Worm (Caenorhabditis elegans) whole organism, mixed stage, embryonic: ENCODE data around the gene gyg-2.

Source experiments
- bed-3 ChIP-seq: fragments of 200-800 bp; sonication (Bioruptor generic); optimal IDR thresholded peaks from 3 replicates; lab custom pipeline; 2018; ENCODE audit warnings: mild to moderate bottlenecking, missing genetic modification characterization, moderate library complexity, missing compliant biosample characterization
- blmp-1 ChIP-seq: fragments of 150-350 bp; optimal IDR thresholded peaks from 2 replicates; lab custom pipeline; 2014; ENCODE audit warnings: missing biosample characterization, missing genetic modification characterization
- ceh-39 ChIP-seq: fragments of 150-350 bp; optimal IDR thresholded peaks from 2 replicates; lab custom pipeline; 2014; ENCODE audit warnings: missing biosample characterization, missing genetic modification characterization
- ceh-43 ChIP-seq: fragments of 200-800 bp; sonication (Bioruptor generic); optimal IDR thresholded peaks from 2 replicates; lab custom pipeline; 2018; ENCODE audit warnings: mild to moderate bottlenecking, missing genetic modification characterization, moderate library complexity, missing compliant biosample characterization
- ces-1 ChIP-seq: fragments of 150-350 bp; optimal IDR thresholded peaks from 2 replicates; lab custom pipeline; 2014; ENCODE audit warnings: missing biosample characterization, missing genetic modification reagents, missing genetic modification characterization
- cnd-1 ChIP-seq: fragments of 200-800 bp; sonication (Bioruptor generic); optimal IDR thresholded peaks from 2 replicates; lab custom pipeline; 2018; ENCODE audit warnings: mild to moderate bottlenecking, missing genetic modification characterization, missing compliant biosample characterization
- drap-1 ChIP-seq: fragments of 200-800 bp; sonication (Bioruptor generic); optimal IDR thresholded peaks from 3 replicates; lab custom pipeline; 2018; ENCODE audit warnings: mild to moderate bottlenecking, missing genetic modification characterization, missing compliant biosample characterization
- elt-1 ChIP-seq: sonication (generic microtip); optimal IDR thresholded peaks from 2 replicates; lab custom pipeline; 2017; ENCODE audit warnings: missing genetic modification characterization, mild to moderate bottlenecking, missing compliant biosample characterization, antibody characterized with exemption, moderate library complexity, borderline replicate concordance; ENCODE audit not compliant: insufficient read depth
- elt-3 ChIP-seq: fragments of 150-350 bp; optimal IDR thresholded peaks from 2 replicates; lab custom pipeline; 2014; ENCODE audit warnings: missing biosample characterization, missing genetic modification characterization
- flh-1 ChIP-seq: fragments of 200-800 bp; sonication (Bioruptor generic); optimal IDR thresholded peaks from 2 replicates; lab custom pipeline; 2018; ENCODE audit warnings: mild to moderate bottlenecking, missing genetic modification characterization, moderate library complexity, missing compliant biosample characterization
- ham-2 ChIP-seq: fragments of 200-800 bp; sonication (Bioruptor generic); optimal IDR thresholded peaks from 2 replicates; lab custom pipeline; 2018; ENCODE audit warnings: mild to moderate bottlenecking, missing genetic modification characterization, missing compliant biosample characterization
- hlh-1 ChIP-seq: fragments of 150-350 bp; optimal IDR thresholded peaks from 2 replicates; lab custom pipeline; 2014; ENCODE audit warnings: missing biosample characterization, missing genetic modification reagents, missing genetic modification characterization
- lin-32 ChIP-seq: fragments of 200-800 bp; sonication (Bioruptor generic); optimal IDR thresholded peaks from 2 replicates; lab custom pipeline; 2018; ENCODE audit warnings: mild to moderate bottlenecking, missing genetic modification characterization, missing compliant biosample characterization
- lsy-2 ChIP-seq: fragments of 150-350 bp; optimal IDR thresholded peaks from 2 replicates; lab custom pipeline; 2014; ENCODE audit warnings: missing biosample characterization, missing genetic modification characterization
- mab-5 ChIP-seq: fragments of 150-350 bp; optimal IDR thresholded peaks from 2 replicates; lab custom pipeline; 2014; ENCODE audit warnings: missing biosample characterization, missing genetic modification characterization
- mep-1 ChIP-seq: fragments of 150-350 bp; optimal IDR thresholded peaks from 2 replicates; lab custom pipeline; 2017; ENCODE audit warnings: missing biosample characterization, missing genetic modification reagents, missing genetic modification characterization, inconsistent platforms
- mls-2 ChIP-seq: sonication (generic microtip); optimal IDR thresholded peaks from 2 replicates; lab custom pipeline; 2016; ENCODE audit warnings: mild to moderate bottlenecking, missing genetic modification characterization, moderate library complexity, missing compliant biosample characterization
- nhr-12 ChIP-seq: fragments of 150-350 bp; optimal IDR thresholded peaks from 2 replicates; lab custom pipeline; 2014; ENCODE audit warnings: missing biosample characterization, missing genetic modification characterization
- nhr-2 ChIP-seq: fragments of 150-350 bp; optimal IDR thresholded peaks from 2 replicates; lab custom pipeline; 2014; ENCODE audit warnings: missing biosample characterization, missing genetic modification characterization
- nhr-237 ChIP-seq: fragments of 150-350 bp; optimal IDR thresholded peaks from 2 replicates; lab custom pipeline; 2014; ENCODE audit warnings: missing biosample characterization, missing genetic modification characterization
- nhr-76 ChIP-seq: sonication (generic microtip); optimal IDR thresholded peaks from 2 replicates; lab custom pipeline; 2017; ENCODE audit warnings: missing biosample characterization, missing genetic modification characterization
- pha-4 ChIP-seq: fragments of 150-350 bp; optimal IDR thresholded peaks from 2 replicates; lab custom pipeline; 2018; ENCODE audit warnings: missing biosample characterization, missing genetic modification reagents, missing genetic modification characterization
- snpc-4 ChIP-seq: fragments of 150-350 bp; optimal IDR thresholded peaks from 2 replicates; lab custom pipeline; 2014; ENCODE audit warnings: missing biosample characterization, missing genetic modification characterization
- sptf-1 ChIP-seq: sonication (generic microtip); optimal IDR thresholded peaks from 2 replicates; lab custom pipeline; 2017; ENCODE audit warnings: mild to moderate bottlenecking, missing genetic modification characterization, moderate library complexity, missing compliant biosample characterization
- unc-120 ChIP-seq: sonication (generic microtip); optimal IDR thresholded peaks from 2 replicates; lab custom pipeline; 2017; ENCODE audit warnings: missing genetic modification characterization, missing compliant biosample characterization; ENCODE audit not compliant: poor library complexity, severe bottlenecking
- unc-39 ChIP-seq: fragments of 150-350 bp; optimal IDR thresholded peaks from 2 replicates; lab custom pipeline; 2014; ENCODE audit warnings: missing biosample characterization, missing genetic modification characterization
- unc-62 ChIP-seq: fragments of 150-350 bp; optimal IDR thresholded peaks from 2 replicates; lab custom pipeline; 2014; ENCODE audit warnings: missing biosample characterization, missing genetic modification reagents, missing genetic modification characterization
- zip-8 ChIP-seq: fragments of 150-350 bp; optimal IDR thresholded peaks from 2 replicates; lab custom pipeline; 2014; ENCODE audit warnings: missing biosample characterization, missing genetic modification characterization
- ztf-11 ChIP-seq: fragments of 150-350 bp; optimal IDR thresholded peaks from 2 replicates; lab custom pipeline; 2014; ENCODE audit warnings: missing biosample characterization, missing genetic modification characterization

The gyg-2 gene

DNA sequence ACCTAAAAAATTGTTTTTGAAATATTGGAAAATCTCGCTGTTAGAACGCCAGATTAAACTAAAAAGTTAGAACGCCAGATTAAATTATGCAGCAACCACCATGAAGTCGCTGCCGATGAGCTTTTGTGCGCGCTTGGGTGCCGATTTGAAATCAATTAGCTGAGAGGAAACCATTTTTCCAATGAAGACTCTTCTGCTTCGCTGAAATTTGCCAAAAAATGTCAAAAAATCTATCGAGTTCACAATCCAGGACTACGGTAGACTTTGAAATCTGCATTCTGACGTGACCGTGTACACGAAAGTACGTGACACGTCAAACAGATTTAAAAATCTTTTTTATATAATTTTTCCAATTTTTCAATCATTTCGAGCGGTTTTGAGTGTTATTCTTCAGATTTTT, 42.9 kb upstream of the gyg-2 start, which contains the start of gene immt-2:
Gene immt-2, plus strand, starts transcription at position 301 of the 400 bp plus-strand sequence.
- TF ChIP-seq cnd-1 (tag; lab: Kevin White, UChicago), result no peak

ce11 chrV:16786012-16786411, 40.0 kb upstream of the gyg-2 start:
- TF ChIP-seq ces-1 (GFP tag; lab: Kevin White, UChicago), result no peak
- no peak for TF ChIP-seq blmp-1 (tag; lab: Kevin White, UChicago)
- TF ChIP-seq mab-5 (tag; lab: Kevin White, UChicago), result no peak
- TF ChIP-seq cnd-1 (tag; lab: Kevin White, UChicago), result no peak
- no peak for TF ChIP-seq elt-3 (tag; lab: Kevin White, UChicago)
- TF ChIP-seq elt-1, result no peak
- no peak for TF ChIP-seq sptf-1 (tag; lab: Kevin White, UChicago)
- no peak for TF ChIP-seq pha-4
- TF ChIP-seq hlh-1 (tag; lab: Kevin White, UChicago), result no peak
- no peak for TF ChIP-seq ceh-39 (tag; lab: Kevin White, UChicago)
- TF ChIP-seq unc-120 (tag; lab: Kevin White, UChicago), result no peak
- TF ChIP-seq ztf-11 (tag; lab: Kevin White, UChicago), result no peak
- TF ChIP-seq nhr-12 (tag; lab: Kevin White, UChicago), result no peak
- no peak for TF ChIP-seq bed-3 (GFP tag; lab: Kevin White, UChicago)
- no peak for TF ChIP-seq ham-2
- no peak for TF ChIP-seq drap-1 (GFP tag; lab: Kevin White, UChicago)

- TF ChIP-seq drap-1 (GFP tag; lab: Kevin White, UChicago), result no peak
- no peak for TF ChIP-seq mab-5 (tag; lab: Kevin White, UChicago)
- TF ChIP-seq pha-4, result no peak
- TF ChIP-seq mls-2 (tag; lab: Kevin White, UChicago), result no peak
- TF ChIP-seq unc-62 (GFP tag; lab: Kevin White, UChicago), result no peak
- no peak for TF ChIP-seq mep-1 (tag; lab: Kevin White, UChicago)
- TF ChIP-seq nhr-12 (tag; lab: Kevin White, UChicago), result no peak
- no peak for TF ChIP-seq unc-120 (tag; lab: Kevin White, UChicago)
- no peak for TF ChIP-seq nhr-237 (tag; lab: Kevin White, UChicago)
- TF ChIP-seq ces-1 (GFP tag; lab: Kevin White, UChicago), result no peak
- no peak for TF ChIP-seq snpc-4 (tag; lab: Kevin White, UChicago)
Measured at ce11 chrV:16784806-16785205, 38.7 kb upstream of the gyg-2 start.

DNA sequence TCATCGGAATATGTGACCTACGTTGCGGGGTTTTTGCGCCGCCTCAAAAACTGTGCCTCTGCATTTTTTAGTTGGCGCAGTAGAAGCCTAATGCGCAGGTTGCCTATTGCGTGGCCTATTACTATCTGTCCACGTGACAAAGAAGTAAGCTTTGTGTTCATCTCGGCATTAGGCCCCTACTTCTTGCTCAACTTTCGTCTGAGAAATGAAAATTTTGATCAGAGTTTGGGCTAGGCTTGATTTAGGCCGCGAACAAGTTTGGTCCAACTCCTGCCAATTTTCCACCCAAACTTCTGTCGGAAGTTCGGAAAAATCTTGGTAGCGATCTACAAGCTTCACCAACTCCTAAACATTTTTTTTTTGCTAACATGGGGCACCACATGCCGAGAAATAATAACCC, 35.9 kb upstream of the gyg-2 start:
- no peak for TF ChIP-seq unc-39 (tag; lab: Kevin White, UChicago)

DNA sequence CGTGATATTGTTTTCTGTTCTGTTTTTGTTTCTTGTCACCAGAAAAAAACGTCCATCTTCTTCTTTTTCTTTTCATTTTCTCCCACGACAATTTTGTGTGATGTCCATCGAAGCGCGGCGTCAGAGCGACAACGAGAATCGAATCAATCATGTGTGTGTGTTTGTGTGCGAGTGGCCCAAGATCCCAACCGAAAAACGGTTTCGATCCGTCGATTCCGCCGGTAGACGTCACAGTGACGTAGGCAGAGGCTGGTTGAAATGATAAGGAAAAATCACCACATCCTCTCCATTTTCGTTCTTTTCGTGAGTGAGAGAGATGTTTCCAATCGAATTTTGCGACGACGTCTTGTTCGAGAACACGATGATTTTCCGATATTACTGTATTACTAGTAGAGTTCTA, 34.5 kb upstream of the gyg-2 start:
- TF ChIP-seq nhr-76 (no peak), zip-8 (tag; lab: Kevin White, UChicago) (no peak)
- TF ChIP-seq, all 35 proteins: peak for 0

DNA sequence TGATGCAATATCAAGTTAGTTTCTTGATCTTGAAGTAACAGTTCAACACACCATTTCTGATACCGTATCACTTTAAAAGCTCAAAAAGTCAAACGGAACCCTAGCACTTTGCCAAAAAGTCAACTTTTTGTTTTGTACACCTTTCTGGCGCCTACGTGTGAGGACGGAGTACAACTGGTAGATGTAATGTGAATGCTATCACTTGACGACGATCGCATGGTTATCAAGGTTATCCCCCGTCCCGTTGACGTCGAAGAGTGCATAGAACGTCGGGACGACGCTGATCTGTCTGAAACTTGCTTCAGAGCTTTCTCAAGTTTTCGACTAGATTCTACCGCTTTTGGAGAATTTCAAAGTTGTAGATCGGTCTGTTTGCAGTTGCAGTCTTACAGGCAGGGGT, 33.9 kb upstream of the gyg-2 start:
- TF ChIP-seq cnd-1 (tag; lab: Kevin White, UChicago) (no peak), nhr-2 (tag; lab: Kevin White, UChicago) (no peak), lsy-2 (tag; lab: Kevin White, UChicago) (no peak), flh-1 (GFP tag; lab: Kevin White, UChicago) (no peak), lin-32 (GFP tag; lab: Kevin White, UChicago) (no peak), mls-2 (tag; lab: Kevin White, UChicago) (no peak), nhr-76 (no peak), blmp-1 (tag; lab: Kevin White, UChicago) (no peak), elt-1 (no peak), ceh-43 (GFP tag; lab: Kevin White, UChicago) (no peak), hlh-1 (tag; lab: Kevin White, UChicago) (no peak), ceh-39 (tag; lab: Kevin White, UChicago) (no peak), drap-1 (GFP tag; lab: Kevin White, UChicago) (no peak), pha-4 (no peak)
